Worm (Caenorhabditis elegans) whole organism, late embryonic: ENCODE data around the gene thoc-5.
A peak's percentile ranks its signal among the peaks of the same experiment; 100 is the strongest.

Source experiments
- C08G9.2 ChIP-seq: sonication (generic microtip); optimal IDR thresholded peaks from 2 replicates; lab custom pipeline; 2016; ENCODE audit warnings: mild to moderate bottlenecking, missing genetic modification characterization, moderate library complexity, missing compliant biosample characterization
- F13H6.1 ChIP-seq: sonication (generic microtip); optimal IDR thresholded peaks from 2 replicates; lab custom pipeline; 2016; ENCODE audit warnings: missing genetic modification characterization, missing compliant biosample characterization
- K02D7.2 ChIP-seq: sonication (generic microtip); optimal IDR thresholded peaks from 2 replicates; lab custom pipeline; 2017; ENCODE audit warnings: mild to moderate bottlenecking, missing genetic modification characterization, missing compliant biosample characterization
- K09A11.1 ChIP-seq: sonication (generic microtip); optimal IDR thresholded peaks from 2 replicates; lab custom pipeline; 2017; ENCODE audit warnings: antibody characterized with exemption, mild to moderate bottlenecking, missing genetic modification characterization, missing compliant biosample characterization; ENCODE audit not compliant: insufficient read depth
- Y22D7AL.16 ChIP-seq: sonication (generic microtip); optimal IDR thresholded peaks from 2 replicates; lab custom pipeline; 2016; ENCODE audit warnings: missing genetic modification characterization, missing compliant biosample characterization
- ama-1 ChIP-seq: fragments of 150-350 bp; optimal IDR thresholded peaks from 2 replicates; lab custom pipeline; 2014
- ceh-14 ChIP-seq: sonication (generic microtip); optimal IDR thresholded peaks from 2 replicates; lab custom pipeline; 2016; ENCODE audit warnings: missing genotype, missing genetic modification characterization, missing compliant biosample characterization
- ceh-18 ChIP-seq: sonication (generic microtip); optimal IDR thresholded peaks from 2 replicates; lab custom pipeline; 2016; ENCODE audit warnings: missing genetic modification characterization, missing compliant biosample characterization
- ceh-19 ChIP-seq: fragments of 200-800 bp; sonication (Bioruptor generic); optimal IDR thresholded peaks from 2 replicates; lab custom pipeline; 2018; ENCODE audit warnings: mild to moderate bottlenecking, missing genetic modification characterization, missing compliant biosample characterization
- ceh-2 ChIP-seq: sonication (generic microtip); optimal IDR thresholded peaks from 2 replicates; lab custom pipeline; 2016; ENCODE audit warnings: missing genotype, missing genetic modification characterization, missing compliant biosample characterization
- ceh-24 ChIP-seq: sonication (generic microtip); optimal IDR thresholded peaks from 2 replicates; lab custom pipeline; 2016; ENCODE audit warnings: mild to moderate bottlenecking, missing genetic modification characterization, missing compliant biosample characterization
- ceh-30 ChIP-seq: fragments of 150-350 bp; optimal IDR thresholded peaks from 2 replicates; lab custom pipeline; 2014; ENCODE audit warnings: missing biosample characterization, missing genetic modification characterization
- ceh-48 ChIP-seq: sonication (generic microtip); optimal IDR thresholded peaks from 2 replicates; lab custom pipeline; 2016; ENCODE audit warnings: missing genetic modification characterization, inconsistent platforms, missing compliant biosample characterization
- ceh-6 ChIP-seq: fragments of 200-800 bp; sonication (Bioruptor generic); optimal IDR thresholded peaks from 2 replicates; lab custom pipeline; 2018; ENCODE audit warnings: mild to moderate bottlenecking, missing genetic modification characterization, missing compliant biosample characterization
- ceh-9 ChIP-seq: sonication (generic microtip); optimal IDR thresholded peaks from 2 replicates; lab custom pipeline; 2016; ENCODE audit warnings: mild to moderate bottlenecking, missing genetic modification characterization, inconsistent platforms, missing compliant biosample characterization
- che-1 ChIP-seq: sonication (generic microtip); optimal IDR thresholded peaks from 2 replicates; lab custom pipeline; 2016; ENCODE audit warnings: mild to moderate bottlenecking, missing genetic modification characterization, missing compliant biosample characterization
- dmd-4 ChIP-seq: sonication (generic microtip); optimal IDR thresholded peaks from 2 replicates; lab custom pipeline; 2016; ENCODE audit warnings: borderline replicate concordance, missing genetic modification characterization, missing compliant biosample characterization
- dve-1 ChIP-seq: sonication (generic microtip); optimal IDR thresholded peaks from 2 replicates; lab custom pipeline; 2017; ENCODE audit warnings: antibody characterized with exemption, mild to moderate bottlenecking, missing genetic modification characterization, missing compliant biosample characterization
- fkh-10 ChIP-seq: fragments of 150-350 bp; optimal IDR thresholded peaks from 2 replicates; lab custom pipeline; 2014; ENCODE audit warnings: missing biosample characterization, missing genetic modification reagents, missing genetic modification characterization
- gmeb-2 ChIP-seq: sonication (generic microtip); optimal IDR thresholded peaks from 2 replicates; lab custom pipeline; 2016; ENCODE audit warnings: missing genetic modification characterization, inconsistent platforms, missing compliant biosample characterization
- hlh-30 ChIP-seq: sonication (generic microtip); optimal IDR thresholded peaks from 2 replicates; lab custom pipeline; 2017; ENCODE audit warnings: antibody characterized with exemption, missing genetic modification characterization, missing compliant biosample characterization; ENCODE audit not compliant: insufficient read depth
- hlh-6 ChIP-seq: sonication (generic microtip); optimal IDR thresholded peaks from 2 replicates; lab custom pipeline; 2016; ENCODE audit warnings: missing genotype, missing genetic modification characterization, missing compliant biosample characterization
- hlh-8 ChIP-seq: sonication (generic microtip); optimal IDR thresholded peaks from 2 replicates; lab custom pipeline; 2016; ENCODE audit warnings: missing genotype, missing genetic modification characterization, missing compliant biosample characterization
- lin-11 ChIP-seq: fragments of 200-800 bp; sonication (Bioruptor generic); optimal IDR thresholded peaks from 2 replicates; lab custom pipeline; 2018; ENCODE audit warnings: mild to moderate bottlenecking, missing genetic modification characterization, missing compliant biosample characterization
- madf-2 ChIP-seq: sonication (generic microtip); optimal IDR thresholded peaks from 2 replicates; lab custom pipeline; 2017; ENCODE audit warnings: missing genetic modification characterization, missing compliant biosample characterization
- nfya-1 ChIP-seq: sonication (generic microtip); optimal IDR thresholded peaks from 2 replicates; lab custom pipeline; 2017; ENCODE audit warnings: missing genetic modification characterization, mild to moderate bottlenecking, missing compliant biosample characterization, antibody characterized with exemption, moderate library complexity
- nhr-11 ChIP-seq: fragments of 150-350 bp; optimal IDR thresholded peaks from 2 replicates; lab custom pipeline; 2014; ENCODE audit warnings: missing biosample characterization, missing genetic modification characterization
- nhr-232 ChIP-seq: sonication (generic microtip); optimal IDR thresholded peaks from 2 replicates; lab custom pipeline; 2016; ENCODE audit warnings: missing genetic modification characterization, missing compliant biosample characterization
- npax-4 ChIP-seq: sonication (generic microtip); optimal IDR thresholded peaks from 2 replicates; lab custom pipeline; 2016; ENCODE audit warnings: missing genetic modification characterization, missing compliant biosample characterization
- pag-3 ChIP-seq: sonication (generic microtip); optimal IDR thresholded peaks from 2 replicates; lab custom pipeline; 2016; ENCODE audit warnings: missing compliant biosample characterization, missing genetic modification characterization, borderline replicate concordance
- pat-9 ChIP-seq: fragments of 200-800 bp; sonication (Bioruptor generic); optimal IDR thresholded peaks from 2 replicates; lab custom pipeline; 2018; ENCODE audit warnings: mild to moderate bottlenecking, missing genetic modification characterization, moderate library complexity, missing compliant biosample characterization
- sdc-2 ChIP-seq: sonication (generic microtip); optimal IDR thresholded peaks from 2 replicates; lab custom pipeline; 2016; ENCODE audit warnings: missing genotype, missing genetic modification characterization, missing compliant biosample characterization
- ttx-3 ChIP-seq: sonication (generic microtip); optimal IDR thresholded peaks from 2 replicates; lab custom pipeline; 2016; ENCODE audit warnings: missing genetic modification reagents, missing genetic modification characterization, missing compliant biosample characterization
- zip-5 ChIP-seq: sonication (generic microtip); optimal IDR thresholded peaks from 2 replicates; lab custom pipeline; 2016; ENCODE audit warnings: missing genetic modification characterization, missing compliant biosample characterization
- ztf-16 ChIP-seq: sonication (generic microtip); optimal IDR thresholded peaks from 2 replicates; lab custom pipeline; 2017; ENCODE audit warnings: missing genetic modification characterization, missing compliant biosample characterization

thoc-5 gene

ce11 chrIII:5349250-5349649 is at the start of gene thoc-5 (continued):
- no peak for TF ChIP-seq Y22D7AL.16 (tag; lab: Kevin White, UChicago)
- no peak for TF ChIP-seq pat-9 (tag; lab: Kevin White, UChicago)
- no peak for TF ChIP-seq madf-2
- peak; percentile 4 for TF ChIP-seq ceh-19 (GFP tag; lab: Kevin White, UChicago)
- peak; percentile 99 for TF ChIP-seq C08G9.2 (tag; lab: Kevin White, UChicago)
- no peak for TF ChIP-seq nhr-11
- TF ChIP-seq zip-5: peak; percentile 69
- TF ChIP-seq ttx-3 (tag; lab: Kevin White, UChicago): peak; percentile 10
- TF ChIP-seq ceh-14 (tag; lab: Kevin White, UChicago): peak; percentile 31
- TF ChIP-seq sdc-2 (tag; lab: Kevin White, UChicago): peak; percentile 53
- no peak for TF ChIP-seq npax-4 (tag; lab: Kevin White, UChicago)
- no peak for TF ChIP-seq pag-3 (tag; lab: Kevin White, UChicago)
- TF ChIP-seq hlh-6 (tag; lab: Kevin White, UChicago): peak; percentile 34
- TF ChIP-seq hlh-30 (tag; lab: Kevin White, UChicago): no peak
- TF ChIP-seq F13H6.1 (tag; lab: Kevin White, UChicago): peak; percentile 86
- peak; percentile 97 for TF ChIP-seq ceh-2 (tag; lab: Kevin White, UChicago)

DNA sequence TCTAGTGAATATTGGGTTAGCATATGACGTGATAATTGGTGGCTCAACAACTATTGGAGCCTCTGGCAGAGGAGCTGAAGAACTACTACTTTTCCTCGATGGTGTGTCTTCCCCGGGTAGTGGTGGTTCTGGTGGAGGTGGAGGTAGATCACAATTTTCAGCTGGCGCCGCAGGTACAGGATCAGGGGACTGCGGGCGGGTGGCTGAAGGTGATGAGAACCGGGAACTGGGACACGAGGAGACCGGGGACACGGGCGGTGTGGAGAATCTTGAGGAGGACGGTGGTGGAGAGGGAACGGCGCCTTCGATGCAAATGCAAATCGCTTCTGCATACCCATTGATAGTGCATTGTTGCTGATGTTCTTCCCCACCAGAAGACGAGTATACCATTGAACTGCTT is 46.5 kb upstream of the thoc-5 start:
- TF ChIP-seq ttx-3 (tag; lab: Kevin White, UChicago): no peak
- no peak for TF ChIP-seq ceh-30

DNA sequence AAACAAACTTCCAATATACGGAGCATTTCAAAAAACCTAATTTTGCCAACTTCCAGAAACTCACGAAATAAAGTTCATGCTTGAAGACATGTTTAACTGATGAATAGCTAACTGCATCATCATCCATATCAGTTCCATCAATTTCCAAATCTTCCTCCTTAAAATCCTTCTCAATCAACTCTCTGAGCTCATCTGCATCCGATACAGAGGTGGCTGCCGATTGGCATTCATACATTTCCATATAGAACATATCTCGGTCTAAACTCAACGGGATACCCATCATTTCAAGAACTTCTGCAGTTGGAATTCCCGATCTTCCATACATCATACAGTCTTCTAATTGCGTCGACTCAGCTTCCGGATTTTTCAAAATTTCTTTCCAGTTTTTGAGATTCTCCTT is 40.2 kb upstream of the thoc-5 start:
- TF ChIP-seq fkh-10 (GFP tag; lab: Kevin White, UChicago): no peak
- TF ChIP-seq dmd-4: no peak
- no peak for TF ChIP-seq ceh-48 (tag; lab: Kevin White, UChicago)
- no peak for TF ChIP-seq K02D7.2 (tag; lab: Kevin White, UChicago)
- no peak for TF ChIP-seq ceh-6 (GFP tag; lab: Kevin White, UChicago)
- TF ChIP-seq, all 69 proteins: peak for 0

- TF ChIP-seq ceh-30 (no peak), lin-11 (tag; lab: Kevin White, UChicago) (no peak)
Observed at ce11 chrIII:5388113-5388512, 38.9 kb upstream of the thoc-5 start.

DNA sequence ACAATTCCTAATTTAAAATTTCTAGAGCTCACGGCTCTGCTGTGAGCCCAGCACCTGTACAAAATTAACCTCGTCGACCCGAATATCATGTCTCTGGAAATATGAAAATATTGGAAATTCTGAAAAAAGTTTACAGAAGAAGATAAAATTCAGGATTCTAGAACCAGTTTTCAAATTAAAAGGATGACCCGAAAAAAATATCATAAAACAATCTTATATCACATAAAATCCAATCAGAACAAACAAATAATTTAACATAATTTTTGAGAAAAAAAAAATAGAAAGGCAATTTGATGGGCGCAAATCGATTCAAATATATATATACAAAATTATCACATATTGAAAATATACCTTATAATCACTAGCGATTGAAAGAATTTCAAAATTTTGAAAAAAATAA is 36.1 kb upstream of the thoc-5 start, which contains the start of gene Y32H12A.7:
Y32H12A.7 (minus strand) TSS at position 101 of the 400 bp plus-strand sequence.
- TF ChIP-seq che-1 (tag; lab: Kevin White, UChicago): no peak
- TF ChIP-seq dve-1 (tag; lab: Kevin White, UChicago): no peak
- no peak for TF ChIP-seq ama-1 (lab: Kevin White, UChicago)
- no peak for TF ChIP-seq gmeb-2 (tag; lab: Kevin White, UChicago)
- no peak for TF ChIP-seq zip-5
- TF ChIP-seq npax-4 (tag; lab: Kevin White, UChicago): no peak
- TF ChIP-seq hlh-8: no peak
- no peak for TF ChIP-seq nfya-1 (tag; lab: Kevin White, UChicago)
- no peak for TF ChIP-seq fkh-10 (GFP tag; lab: Kevin White, UChicago)
- no peak for TF ChIP-seq ceh-18 (tag; lab: Kevin White, UChicago)
- TF ChIP-seq ceh-19 (GFP tag; lab: Kevin White, UChicago): no peak
- no peak for TF ChIP-seq K09A11.1
- no peak for TF ChIP-seq ceh-24 (tag; lab: Kevin White, UChicago)
- TF ChIP-seq, all 69 proteins: peak for 0

DNA sequence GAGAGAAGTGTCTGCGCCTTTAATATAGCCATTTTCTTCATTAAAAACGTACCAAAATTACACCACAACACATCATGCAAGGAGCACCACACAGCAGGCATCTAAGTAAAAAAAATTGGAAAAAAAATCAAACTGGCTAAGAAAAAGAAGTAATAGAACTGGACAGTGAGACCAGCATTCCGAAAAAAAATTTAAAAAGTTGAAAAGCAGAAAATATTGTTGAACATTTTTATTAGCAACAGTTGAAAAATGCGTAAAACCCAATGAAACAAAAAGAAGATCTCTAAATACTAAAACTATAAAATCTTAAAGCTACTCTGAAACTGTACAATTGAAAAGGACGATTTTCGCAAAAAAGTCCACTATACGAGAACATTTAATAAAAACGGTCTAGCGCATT is 32.9 kb upstream of the thoc-5 start, which contains the start of gene Y32H12A.6:
Y32H12A.6 (minus strand) TSS at position 101 of the 400 bp plus-strand sequence.
- no peak for TF ChIP-seq ceh-18 (tag; lab: Kevin White, UChicago)
- no peak for TF ChIP-seq ztf-16 (tag; lab: Kevin White, UChicago)
- no peak for TF ChIP-seq nhr-232 (tag; lab: Kevin White, UChicago)
- no peak for TF ChIP-seq ceh-9
